Worm (Caenorhabditis elegans) whole organism, L1 larva: ENCODE results near the gene sru-9.
A peak's percentile ranks its signal among the peaks of the same experiment; 100 is the strongest.

Experiments
- C04F5.9 ChIP-seq: sonication (generic microtip); optimal IDR thresholded peaks from 2 replicates; lab custom pipeline; 2016; ENCODE audit warnings: missing genetic modification characterization, missing compliant biosample characterization
- C16A3.4 ChIP-seq: fragments of 150-350 bp; optimal IDR thresholded peaks from 2 replicates; lab custom pipeline; 2014; ENCODE audit warnings: missing biosample characterization, missing genetic modification characterization
- ces-1 ChIP-seq: fragments of 150-350 bp; optimal IDR thresholded peaks from 2 replicates; lab custom pipeline; 2014; ENCODE audit warnings: missing biosample characterization, missing genetic modification reagents, missing genetic modification characterization
- dpl-1 ChIP-seq, 3 experiments: fragments of 150-350 bp in 2 of 3; sonication (generic microtip) in 1 of 3; optimal IDR thresholded peaks; 2 replicates each; lab custom pipeline; 2014 to 2017; ENCODE audit warnings: missing biosample characterization in 3 of 3, missing genetic modification characterization in 3 of 3, missing genetic modification reagents in 3 of 3
- efl-1 ChIP-seq, 4 experiments: fragments of 150-350 bp; optimal IDR thresholded peaks in 3 of 4; peaks in 1 of 4; 1 replicate in 1 of 4; 2 replicates in 3 of 4; lab custom pipeline; 2014; ENCODE audit warnings: missing biosample characterization in 2 of 4, missing genetic modification characterization in 2 of 4, missing genetic modification reagents in 2 of 4
- elt-2 ChIP-seq: sonication (generic microtip); optimal IDR thresholded peaks from 2 replicates; lab custom pipeline; 2016; ENCODE audit warnings: missing genetic modification characterization, mild to moderate bottlenecking, inconsistent platforms, missing compliant biosample characterization, missing genetic modification reagents
- elt-3 ChIP-seq, 6 experiments: fragments of 150-350 bp in 1 of 6; sonication (generic microtip); optimal IDR thresholded peaks; 2 replicates each; lab custom pipeline; 2017 to 2018; ENCODE audit warnings: missing biosample characterization in 6 of 6, missing genetic modification characterization in 6 of 6, inconsistent platforms in 1 of 6
- ets-5 ChIP-seq: fragments of 200-800 bp; sonication (Bioruptor generic); IDR thresholded peaks from 2 replicates; pipeline ENCODE4 v1.3.6; 2022; ENCODE audit warnings: missing genetic modification characterization, missing compliant biosample characterization
- hpl-2 ChIP-seq: fragments of 150-350 bp; optimal IDR thresholded peaks from 2 replicates; lab custom pipeline; 2014; ENCODE audit warnings: missing biosample characterization, missing genetic modification reagents, missing genetic modification characterization
- irx-1 ChIP-seq: sonication (generic microtip); optimal IDR thresholded peaks from 2 replicates; lab custom pipeline; 2016; ENCODE audit warnings: missing genetic modification characterization, missing compliant biosample characterization
- isw-1 ChIP-seq: fragments of 200-800 bp; sonication (Bioruptor generic); IDR thresholded peaks from 2 replicates; pipeline ENCODE4 v1.3.6; 2022; ENCODE audit warnings: missing genetic modification characterization, missing compliant biosample characterization
- lin-35 ChIP-seq, 2 experiments: fragments of 150-350 bp; optimal IDR thresholded peaks; 2 replicates each; lab custom pipeline; 2014; ENCODE audit warnings: missing biosample characterization in 2 of 2, missing genetic modification characterization in 2 of 2, missing genetic modification reagents in 2 of 2
- lin-39 ChIP-seq: fragments of 150-350 bp; optimal IDR thresholded peaks from 2 replicates; lab custom pipeline; 2014; ENCODE audit warnings: missing biosample characterization, missing genetic modification reagents, missing genetic modification characterization
- mef-2 ChIP-seq: fragments of 150-350 bp; optimal IDR thresholded peaks from 2 replicates; lab custom pipeline; 2014; ENCODE audit warnings: missing biosample characterization, missing genetic modification characterization
- mep-1 ChIP-seq: fragments of 150-350 bp; optimal IDR thresholded peaks from 2 replicates; lab custom pipeline; 2014; ENCODE audit warnings: missing biosample characterization, missing genetic modification characterization
- nhr-20 ChIP-seq: sonication (generic microtip); optimal IDR thresholded peaks from 2 replicates; lab custom pipeline; 2016; ENCODE audit warnings: mild to moderate bottlenecking, missing genetic modification characterization, missing compliant biosample characterization
- nhr-47 ChIP-seq: sonication (generic microtip); optimal IDR thresholded peaks from 2 replicates; lab custom pipeline; 2016; ENCODE audit warnings: mild to moderate bottlenecking, missing genetic modification characterization, moderate library complexity, missing compliant biosample characterization
- nhr-76 ChIP-seq: sonication (generic microtip); optimal IDR thresholded peaks from 2 replicates; lab custom pipeline; 2017; ENCODE audit warnings: missing biosample characterization, missing genetic modification characterization
- pag-3 ChIP-seq: sonication (generic microtip); optimal IDR thresholded peaks from 2 replicates; lab custom pipeline; 2017; ENCODE audit warnings: missing genetic modification characterization, mild to moderate bottlenecking, missing compliant biosample characterization, antibody characterized with exemption, borderline replicate concordance; ENCODE audit not compliant: insufficient read depth
- pax-3 ChIP-seq: fragments of 200-800 bp; sonication (Bioruptor generic); optimal IDR thresholded peaks from 2 replicates; lab custom pipeline; 2018; ENCODE audit warnings: mild to moderate bottlenecking, missing genetic modification characterization, moderate library complexity, missing compliant biosample characterization
- pqm-1 ChIP-seq: sonication (generic microtip); optimal IDR thresholded peaks from 3 replicates; lab custom pipeline; 2017; ENCODE audit warnings: missing biosample characterization, missing genetic modification characterization
- rnt-1 ChIP-seq: sonication (generic microtip); optimal IDR thresholded peaks from 2 replicates; lab custom pipeline; 2016; ENCODE audit warnings: mild to moderate bottlenecking, missing genetic modification characterization, moderate library complexity, missing compliant biosample characterization
- snpc-4 ChIP-seq: fragments of 150-350 bp; optimal IDR thresholded peaks from 2 replicates; lab custom pipeline; 2014; ENCODE audit warnings: missing biosample characterization, missing genetic modification characterization
- snu-23 ChIP-seq: sonication (generic microtip); optimal IDR thresholded peaks from 2 replicates; lab custom pipeline; 2016; ENCODE audit warnings: missing genetic modification characterization, missing compliant biosample characterization
- tbx-2 ChIP-seq: sonication (generic microtip); optimal IDR thresholded peaks from 2 replicates; lab custom pipeline; 2016; ENCODE audit warnings: missing genetic modification characterization, missing compliant biosample characterization
- tlp-1 ChIP-seq: fragments of 150-350 bp; optimal IDR thresholded peaks from 2 replicates; lab custom pipeline; 2014; ENCODE audit warnings: missing biosample characterization, missing genetic modification characterization
- unc-30 ChIP-seq: sonication (generic microtip); optimal IDR thresholded peaks from 2 replicates; lab custom pipeline; 2017; ENCODE audit warnings: missing biosample characterization, missing genetic modification characterization
- unc-62 ChIP-seq: fragments of 150-350 bp; optimal IDR thresholded peaks from 2 replicates; lab custom pipeline; 2014; ENCODE audit warnings: missing biosample characterization, missing genetic modification reagents, missing genetic modification characterization
- unc-98 ChIP-seq: fragments of 200-800 bp; sonication (Bioruptor generic); IDR thresholded peaks from 2 replicates; pipeline ENCODE4 v1.3.6; 2022; ENCODE audit warnings: missing genetic modification characterization, missing compliant biosample characterization
- vab-15 ChIP-seq: sonication (generic microtip); optimal IDR thresholded peaks from 2 replicates; lab custom pipeline; 2017; ENCODE audit warnings: missing genotype, mild to moderate bottlenecking, missing genetic modification characterization, missing compliant biosample characterization
- xbp-1 ChIP-seq: sonication (generic microtip); optimal IDR thresholded peaks from 2 replicates; lab custom pipeline; 2016; ENCODE audit warnings: missing genetic modification characterization, missing compliant biosample characterization

sru-9 gene

ce11 chrIV:13633165-13633564 lies 44.4 kb downstream of the sru-9 start, which contains the start of gene fbxa-98:
TSS of gene fbxa-98 (plus strand) at chrIV:13633407.
- TF ChIP-seq nhr-76 (no peak), vab-15 (tag; lab: Kevin White, UChicago) (no peak), isw-1 (GFP tag; lab: Robert Waterston, UW) (no peak), nhr-20 (tag; lab: Kevin White, UChicago) (no peak), elt-3 (tag; optimal IDR thresholded peaks at IDR 0.05; lab: Kevin White, UChicago) (no peak), ces-1 (no peak), pag-3 (tag; lab: Kevin White, UChicago) (no peak), unc-98 (GFP tag; lab: Robert Waterston, UW) (no peak), dpl-1 (GFP tag; optimal IDR thresholded peaks at IDR 0.05; lab: Kevin White, UChicago) (no peak), C16A3.4 (tag; lab: Kevin White, UChicago) (no peak)

DNA sequence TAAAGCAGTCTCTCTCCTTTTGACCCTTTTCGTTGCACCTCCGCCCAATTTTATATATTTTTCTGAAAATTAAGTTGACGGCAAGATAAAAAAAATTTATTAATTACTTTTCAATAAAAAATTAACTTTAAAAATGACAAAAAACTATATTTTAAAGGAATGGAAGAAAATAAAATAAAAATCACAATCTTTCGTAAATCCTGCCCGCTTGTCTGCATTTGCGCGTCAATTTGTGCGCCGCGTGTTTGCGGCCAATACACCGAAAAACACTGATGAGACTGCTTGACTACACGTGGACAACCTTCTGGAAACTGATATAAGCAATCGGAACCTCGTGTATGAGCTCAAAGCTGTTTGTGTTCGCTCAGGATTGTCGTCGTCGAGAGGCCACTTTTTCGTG lies 48.2 kb downstream of the sru-9 start, which contains the start of gene C08F11.7:
Gene C08F11.7, plus strand, starts transcription at position 301 of the 400 bp plus-strand sequence.
- no peak for TF ChIP-seq elt-2 (tag; lab: Kevin White, UChicago)
- no peak for TF ChIP-seq xbp-1
- TF ChIP-seq elt-3 (tag; optimal IDR thresholded peaks at IDR 0.05; lab: Kevin White, UChicago): no peak
- TF ChIP-seq unc-30 (tag; lab: Kevin White, UChicago): no peak
- no peak for TF ChIP-seq rnt-1 (tag; lab: Kevin White, UChicago)
- no peak for TF ChIP-seq tbx-2 (tag; lab: Kevin White, UChicago)
- TF ChIP-seq C04F5.9 (tag; lab: Kevin White, UChicago): no peak
- no peak for TF ChIP-seq nhr-47
- no peak for TF ChIP-seq pqm-1 (tag; lab: Kevin White, UChicago)
- no peak for TF ChIP-seq snu-23 (GFP tag; lab: Kevin White, UChicago)
- no peak for TF ChIP-seq ets-5
- TF ChIP-seq unc-98 (GFP tag; lab: Robert Waterston, UW): no peak
- no peak for TF ChIP-seq snpc-4
- no peak for TF ChIP-seq irx-1
- no peak for TF ChIP-seq mef-2
- TF ChIP-seq lin-39 (tag; lab: Kevin White, UChicago): no peak
- no peak for TF ChIP-seq mep-1 (tag; lab: Kevin White, UChicago)
- TF ChIP-seq unc-62 (GFP tag; lab: Kevin White, UChicago): no peak
- TF ChIP-seq hpl-2 (GFP tag; lab: Kevin White, UChicago): no peak
- TF ChIP-seq pax-3 (tag; lab: Kevin White, UChicago): no peak

DNA sequence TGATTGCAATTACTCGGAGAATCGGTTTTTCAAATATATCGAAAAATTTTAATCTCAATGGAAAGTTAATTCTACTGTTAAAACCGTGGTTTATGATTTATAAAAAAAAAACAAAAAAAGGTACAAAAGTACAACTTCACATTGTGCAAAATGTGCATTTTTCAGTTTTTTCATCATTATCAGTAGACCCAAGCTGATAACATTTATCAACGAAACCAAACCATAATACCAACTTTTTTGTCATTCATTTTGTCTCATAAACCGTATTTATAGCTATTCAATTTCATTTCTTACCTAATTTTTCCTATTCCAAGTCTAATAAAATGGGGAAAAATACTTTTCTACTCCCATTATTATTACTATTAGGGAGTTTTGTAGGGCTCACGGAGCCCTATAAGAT lies 50.2 kb downstream of the sru-9 start, which contains the start of gene ugt-22:
Gene ugt-22, plus strand, starts transcription at position 234 of the 400 bp plus-strand sequence.
- TF ChIP-seq nhr-76 (no peak), elt-2 (tag; lab: Kevin White, UChicago) (peak; percentile 80), lin-35 (GFP tag; optimal IDR thresholded peaks at IDR 0.05; lab: Kevin White, UChicago) (peak in 1 of 2 experiments; percentile 8), efl-1 (optimal IDR thresholded peaks at IDR 0.05; lab: Kevin White, UChicago) (no peak), efl-1 (GFP tag; optimal IDR thresholded peaks at IDR 0.05 in 1 of 2; lab: Kevin White, UChicago) (peak in 1 of 2 experiments; percentile 66), tlp-1 (tag; lab: Kevin White, UChicago) (peak; percentile 1)
